Worm (Caenorhabditis elegans): Measurements from ENCODE around the gene die-1.

DNA sequence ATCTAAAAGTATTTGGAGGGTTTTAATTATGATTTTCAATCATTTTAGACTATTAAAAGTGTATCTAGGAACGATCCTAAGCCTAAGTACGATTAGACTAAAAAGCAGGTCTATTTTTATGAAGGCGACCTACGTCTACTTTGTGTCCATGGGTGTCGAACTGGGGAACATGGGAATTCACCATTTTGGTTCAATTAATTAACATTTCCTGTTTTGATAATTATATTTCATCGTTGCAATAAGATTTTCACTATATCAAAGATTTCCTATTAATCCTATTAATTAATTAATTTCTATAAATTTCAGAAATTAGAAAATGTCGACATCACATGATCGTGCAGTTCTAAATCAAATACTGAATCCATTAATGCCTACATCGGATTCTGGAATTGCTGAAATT lies 37.8 kb downstream of the die-1 start, which contains the start of gene ttc-36:
- TF ChIP-seq aly-2 (tag; optimal IDR thresholded peaks at IDR 0.05) (no peak), skn-1 (tag; optimal IDR thresholded peaks at IDR 0.05) (no peak)

All from whole organism, L3 larva.